Fruit fly (Drosophila melanogaster) whole organism, prepupa: ENCODE measurements around the gene mei-P26.

Experiments used
- CG10631 ChIP-seq: fragments of 200-800 bp; sonication (Bioruptor generic); optimal IDR thresholded peaks from 2 replicates; lab custom pipeline; 2016; ENCODE audit warnings: missing biosample characterization, missing genetic modification characterization
- CG11294 ChIP-seq: fragments of 200-800 bp; sonication (Bioruptor generic); IDR thresholded peaks from 2 replicates; pipeline ENCODE4 v1.3.6; 2022; ENCODE audit warnings: missing biosample characterization, missing genetic modification characterization
- CG16779 ChIP-seq: fragments of 200-800 bp; sonication (Bioruptor generic); optimal IDR thresholded peaks from 3 replicates; lab custom pipeline; 2017; ENCODE audit warnings: missing biosample characterization, mild to moderate bottlenecking, missing genetic modification characterization
- CG3032 ChIP-seq: fragments of 200-800 bp; optimal IDR thresholded peaks from 2 replicates; lab custom pipeline; 2019; ENCODE audit warnings: missing biosample characterization, mild to moderate bottlenecking, missing genetic modification characterization, moderate library complexity
- CG32006 ChIP-seq: fragments of 200-800 bp; sonication (Bioruptor generic); optimal IDR thresholded peaks from 3 replicates; lab custom pipeline; 2017; ENCODE audit warnings: missing biosample characterization, mild to moderate bottlenecking, missing genetic modification characterization
- CG6808 ChIP-seq: fragments of 200-800 bp; sonication (Bioruptor generic); optimal IDR thresholded peaks from 3 replicates; lab custom pipeline; 2017; ENCODE audit warnings: missing biosample characterization, missing genetic modification characterization, mild to moderate bottlenecking, moderate library complexity, missing genetic modification reagents
- CG6854 ChIP-seq: fragments of 200-800 bp; sonication (Bioruptor generic); optimal IDR thresholded peaks from 2 replicates; lab custom pipeline; 2017; ENCODE audit warnings: missing biosample characterization, mild to moderate bottlenecking, missing genetic modification characterization
- CG8319 ChIP-seq: fragments of 200-800 bp; sonication (Bioruptor generic); optimal IDR thresholded peaks from 3 replicates; lab custom pipeline; 2016; ENCODE audit warnings: missing biosample characterization, missing genetic modification characterization
- CG8632 ChIP-seq: fragments of 200-800 bp; sonication (Bioruptor generic); optimal IDR thresholded peaks from 3 replicates; lab custom pipeline; 2016; ENCODE audit warnings: missing biosample characterization, missing genetic modification characterization
- Eip75B ChIP-seq: fragments of 200-800 bp; sonication (Bioruptor generic); optimal IDR thresholded peaks from 3 replicates; lab custom pipeline; 2016; ENCODE audit warnings: missing biosample characterization, missing genetic modification characterization
- Eip78C ChIP-seq: fragments of 200-800 bp; sonication (Bioruptor generic); peaks from one replicate; lab custom pipeline; 2016; ENCODE audit warnings: missing biosample characterization, missing genetic modification characterization
- Eip93F ChIP-seq: fragments of 200-800 bp; sonication (Bioruptor generic); optimal IDR thresholded peaks from 2 replicates; lab custom pipeline; 2016; ENCODE audit warnings: missing biosample characterization, mild to moderate bottlenecking, missing genetic modification characterization
- Ets96B ChIP-seq: fragments of 200-800 bp; optimal IDR thresholded peaks from 2 replicates; lab custom pipeline; 2019; ENCODE audit warnings: missing biosample characterization, mild to moderate bottlenecking, missing genetic modification characterization, moderate library complexity
- Hr38 ChIP-seq: sonication (Bioruptor generic); optimal IDR thresholded peaks from 2 replicates; lab custom pipeline; 2016; ENCODE audit warnings: missing biosample characterization, missing genetic modification characterization
- Hr39 ChIP-seq: fragments of 200-800 bp; sonication (Bioruptor generic); optimal IDR thresholded peaks from 2 replicates; lab custom pipeline; 2016; ENCODE audit warnings: missing biosample characterization, missing genetic modification characterization
- Met ChIP-seq: fragments of 200-800 bp; sonication (Bioruptor generic); optimal IDR thresholded peaks from 3 replicates; lab custom pipeline; 2016; ENCODE audit warnings: missing biosample characterization, missing genetic modification characterization
- OdsH ChIP-seq: fragments of 200-800 bp; sonication (Bioruptor generic); optimal IDR thresholded peaks from 3 replicates; lab custom pipeline; 2016; ENCODE audit warnings: missing biosample characterization, missing genetic modification characterization
- Smox ChIP-seq: fragments of 200-800 bp; sonication (Bioruptor generic); optimal IDR thresholded peaks from 3 replicates; lab custom pipeline; 2016; ENCODE audit warnings: missing biosample characterization, missing genetic modification characterization
- Sox102F ChIP-seq: fragments of 200-800 bp; sonication (Bioruptor generic); optimal IDR thresholded peaks from 2 replicates; lab custom pipeline; 2016; ENCODE audit warnings: missing biosample characterization, mild to moderate bottlenecking, missing genetic modification characterization
- Sox14 ChIP-seq: fragments of 200-800 bp; sonication (Bioruptor generic); optimal IDR thresholded peaks from 3 replicates; lab custom pipeline; 2016; ENCODE audit warnings: missing biosample characterization, missing genetic modification characterization
- acj6 ChIP-seq: fragments of 200-800 bp; sonication (Bioruptor generic); optimal IDR thresholded peaks from 3 replicates; lab custom pipeline; 2016; ENCODE audit warnings: missing biosample characterization, missing genetic modification characterization
- dsx ChIP-seq: fragments of 200-800 bp; optimal IDR thresholded peaks from 3 replicates; lab custom pipeline; 2019; ENCODE audit warnings: missing biosample characterization, mild to moderate bottlenecking, missing genetic modification characterization, moderate library complexity; ENCODE audit not compliant: poor library complexity, severe bottlenecking
- eg ChIP-seq: fragments of 200-800 bp; sonication (Bioruptor generic); IDR thresholded peaks from 3 replicates; pipeline ENCODE4 v1.3.6; 2022; ENCODE audit warnings: missing biosample characterization, missing genetic modification characterization
- esn ChIP-seq: fragments of 200-800 bp; sonication (Bioruptor generic); optimal IDR thresholded peaks from 2 replicates; lab custom pipeline; 2016; ENCODE audit warnings: missing biosample characterization, mild to moderate bottlenecking, missing genetic modification characterization, moderate library complexity
- fd85E ChIP-seq: fragments of 200-800 bp; sonication (Bioruptor generic); optimal IDR thresholded peaks from 3 replicates; lab custom pipeline; 2016; ENCODE audit warnings: missing biosample characterization, missing genetic modification characterization
- fkh ChIP-seq: fragments of 200-800 bp; sonication (Bioruptor generic); optimal IDR thresholded peaks from 3 replicates; lab custom pipeline; 2017; ENCODE audit warnings: missing biosample characterization, mild to moderate bottlenecking, missing genetic modification characterization, moderate library complexity
- lz ChIP-seq: fragments of 200-800 bp; sonication (Bioruptor generic); optimal IDR thresholded peaks from 3 replicates; lab custom pipeline; 2016; ENCODE audit warnings: missing biosample characterization, missing genetic modification characterization
- net ChIP-seq: fragments of 200-800 bp; sonication (Bioruptor generic); optimal IDR thresholded peaks from 3 replicates; lab custom pipeline; 2016; ENCODE audit warnings: missing biosample characterization, missing genetic modification characterization
- salr ChIP-seq, 2 experiments: fragments of 200-800 bp; sonication (Bioruptor generic); optimal IDR thresholded peaks; 3 replicates each; lab custom pipeline; 2016 to 2018; ENCODE audit warnings: missing biosample characterization in 2 of 2, missing genetic modification characterization in 2 of 2, mild to moderate bottlenecking in 1 of 2
- spab ChIP-seq: fragments of 200-800 bp; sonication (Bioruptor generic); optimal IDR thresholded peaks from 2 replicates; lab custom pipeline; 2017; ENCODE audit warnings: missing biosample characterization, mild to moderate bottlenecking, missing genetic modification characterization, missing genetic modification reagents
- ss ChIP-seq, 2 experiments: fragments of 200-800 bp; sonication (Bioruptor generic); optimal IDR thresholded peaks; 2 replicates in 1 of 2; 3 replicates in 1 of 2; lab custom pipeline; 2017 to 2018; ENCODE audit warnings: mild to moderate bottlenecking in 2 of 2, missing biosample characterization in 2 of 2, missing genetic modification characterization in 2 of 2, moderate library complexity in 1 of 2
- svp ChIP-seq: fragments of 200-800 bp; sonication (Bioruptor generic); peaks from one replicate; lab custom pipeline; 2016; ENCODE audit warnings: missing biosample characterization, missing genetic modification characterization
- topi ChIP-seq: fragments of 200-800 bp; sonication (Bioruptor generic); optimal IDR thresholded peaks from 3 replicates; lab custom pipeline; 2016; ENCODE audit warnings: missing biosample characterization, missing genetic modification characterization
- vri ChIP-seq: fragments of 200-800 bp; sonication (Bioruptor generic); optimal IDR thresholded peaks from 3 replicates; lab custom pipeline; 2016; ENCODE audit warnings: missing biosample characterization, mild to moderate bottlenecking, missing genetic modification characterization

Gene mei-P26

DNA sequence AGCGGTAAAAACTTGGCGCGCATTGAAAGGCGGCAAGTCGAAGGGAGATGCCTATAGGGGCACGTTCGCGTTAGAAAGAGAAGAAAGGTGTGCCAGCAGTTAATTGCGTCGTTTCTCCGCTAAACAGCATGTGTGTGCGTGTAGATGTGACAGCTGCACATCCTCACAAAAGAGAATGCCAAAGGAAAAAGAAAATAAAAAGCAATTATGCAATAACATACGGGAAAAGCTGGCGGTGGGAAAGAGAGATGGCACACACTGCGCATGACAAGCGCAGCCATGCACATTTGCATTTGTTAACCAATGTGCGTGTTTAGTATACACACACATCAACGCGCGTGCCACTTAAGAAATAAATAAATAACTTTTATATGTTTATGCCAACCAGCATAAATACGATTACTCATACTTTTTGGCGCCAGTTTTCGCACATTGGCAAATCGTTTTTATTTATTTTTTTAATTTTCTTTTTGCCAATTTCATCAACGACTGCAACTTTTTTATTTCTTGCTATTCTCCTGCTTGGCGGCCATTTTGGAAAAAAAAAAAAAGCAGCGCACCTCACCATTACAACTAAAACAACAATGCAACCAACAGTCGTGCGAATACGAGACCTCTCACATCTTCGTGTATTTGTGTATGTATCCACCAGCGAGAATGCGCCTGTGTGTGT is 7.2 kb upstream of the mei-P26 start (continued):
- TF ChIP-seq acj6 (no peak), fkh (GFP tag; lab: Kevin White, UChicago) (peak; percentile 72), salr (GFP tag; optimal IDR thresholded peaks at IDR 0.05; lab: Kevin White, UChicago) (peak in 1 of 2 experiments; percentile 58), CG10631 (GFP tag; lab: Kevin White, UChicago) (peak; percentile 2), vri (GFP tag; lab: Kevin White, UChicago) (peak; percentile 95), Smox (peak; percentile 18), Sox14 (GFP tag; lab: Kevin White, UChicago) (peak; percentile 19), CG16779 (tag; lab: Kevin White, UChicago) (no peak), CG8319 (GFP tag; lab: Kevin White, UChicago) (no peak), Ets96B (tag; lab: Kevin White, UChicago) (peak; percentile 63), Hr38 (no peak), CG11294 (GFP tag; lab: Robert Waterston, UW) (no peak), CG8632 (GFP tag; lab: Kevin White, UChicago) (no peak), OdsH (GFP tag; lab: Kevin White, UChicago) (peak; percentile 7), lz (GFP tag; lab: Kevin White, UChicago) (no peak), CG32006 (peak; percentile 28), ss (GFP tag; optimal IDR thresholded peaks at IDR 0.05; lab: Kevin White, UChicago) (peak; percentile 67 to 81)

DNA sequence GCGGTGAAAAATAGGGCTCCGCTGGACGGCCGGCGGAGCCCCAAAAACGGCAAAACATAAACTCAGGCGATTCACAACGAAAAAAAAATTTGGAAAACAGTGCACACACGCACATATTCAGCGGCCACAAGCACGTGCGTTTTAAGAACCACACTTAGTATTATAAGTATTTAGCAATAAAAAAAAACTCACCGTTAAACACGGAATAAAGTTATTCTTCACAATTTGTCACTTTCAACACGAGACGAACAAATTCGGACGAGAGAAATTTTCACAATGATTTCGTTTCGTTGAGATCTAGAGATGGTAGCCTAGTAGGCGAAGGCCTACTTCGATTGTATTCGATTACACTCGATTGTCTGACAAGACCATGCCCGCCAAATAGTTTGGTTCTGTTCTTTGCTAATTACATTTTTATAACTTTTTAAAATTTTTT is 6.6 kb upstream of the mei-P26 start, which contains the start of gene His3.3B:
His3.3B (minus strand) TSS at position 282 of the 436 bp plus-strand sequence.
- peak; percentile 2 for TF ChIP-seq Eip93F
- no peak for TF ChIP-seq Met (GFP tag; lab: Kevin White, UChicago)
- TF ChIP-seq Hr39 (GFP tag; lab: Kevin White, UChicago), result no peak
- peak; percentile 64 for TF ChIP-seq Eip78C (GFP tag; lab: Kevin White, UChicago)
- TF ChIP-seq Sox102F, result peak; percentile 32
- no peak for TF ChIP-seq CG3032 (tag; lab: Kevin White, UChicago)
- TF ChIP-seq Ets96B (tag; lab: Kevin White, UChicago), result no peak
- peak; percentile 60 for TF ChIP-seq svp
- TF ChIP-seq CG8632 (GFP tag; lab: Kevin White, UChicago), result peak; percentile 2
- TF ChIP-seq CG8319 (GFP tag; lab: Kevin White, UChicago), result no peak
- TF ChIP-seq CG6854 (GFP tag; lab: Kevin White, UChicago), result peak; percentile 15
- peak; percentile 11 for TF ChIP-seq esn (GFP tag; lab: Kevin White, UChicago)
- peak; percentile 3 for TF ChIP-seq fd85E (GFP tag; lab: Kevin White, UChicago)
- peak; percentile 15 for TF ChIP-seq Sox14 (GFP tag; lab: Kevin White, UChicago)
- TF ChIP-seq vri (GFP tag; lab: Kevin White, UChicago), result peak; percentile 33
- no peak for TF ChIP-seq CG6808 (GFP tag; lab: Kevin White, UChicago)
- no peak for TF ChIP-seq ss (GFP tag; optimal IDR thresholded peaks at IDR 0.05; lab: Kevin White, UChicago)
- no peak for TF ChIP-seq Eip75B (GFP tag; lab: Kevin White, UChicago)
- peak; percentile 31 for TF ChIP-seq topi (GFP tag; lab: Kevin White, UChicago)
- no peak for TF ChIP-seq spab (GFP tag; lab: Kevin White, UChicago)
- TF ChIP-seq, all 60 proteins: peak for 11

DNA sequence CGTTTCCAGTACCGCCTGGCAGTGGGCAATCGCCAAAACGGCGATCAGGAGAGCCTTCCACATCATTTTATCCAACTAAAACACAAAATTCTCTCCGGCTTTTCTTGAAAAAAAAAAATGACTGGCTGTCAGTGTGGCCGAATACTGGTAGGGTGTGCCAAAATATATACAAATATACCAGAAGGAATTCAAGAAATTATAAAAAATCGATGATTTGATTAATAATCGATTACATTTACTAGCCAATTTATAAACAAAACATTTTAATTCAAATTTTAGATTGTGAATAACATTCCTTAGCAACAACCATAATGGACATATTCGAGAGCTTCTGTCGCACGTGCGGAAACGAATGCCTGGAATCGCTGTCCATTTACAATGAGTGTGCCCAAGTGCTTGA is 4.7 kb upstream of the mei-P26 start, which contains the start of the genes Ost48 and Dlip1:
Ost48 (minus strand) TSS at position 150 of the 400 bp plus-strand sequence.
Dlip1 (plus strand) TSS at position 257 of the 400 bp plus-strand sequence.
- TF ChIP-seq fkh (GFP tag; lab: Kevin White, UChicago) (no peak), fd85E (GFP tag; lab: Kevin White, UChicago) (no peak), CG32006 (no peak), Smox (no peak), net (GFP tag; lab: Kevin White, UChicago) (no peak), eg (GFP tag; lab: Robert Waterston, UW) (no peak), dsx (GFP tag; lab: Kevin White, UChicago) (no peak)
